Fruit fly (Drosophila melanogaster) whole organism, pupa: Measurements from ENCODE around the gene CG5510.

Source experiments
- CG15710 ChIP-seq: fragments of 200-800 bp; sonication (Bioruptor generic); optimal IDR thresholded peaks from 2 replicates; lab custom pipeline; 2018; ENCODE audit warnings: missing biosample characterization, mild to moderate bottlenecking, missing genetic modification characterization, moderate library complexity
- CG34367 ChIP-seq: fragments of 200-800 bp; sonication (Bioruptor generic); optimal IDR thresholded peaks from 2 replicates; lab custom pipeline; 2018; ENCODE audit warnings: missing biosample characterization, mild to moderate bottlenecking, missing genetic modification characterization

dm6 chr3R:24138478-24139455 lies 30.6 kb downstream of the CG5510 start:
- no peak for TF ChIP-seq CG15710
- TF ChIP-seq CG34367, result no peak
